Fruit fly (Drosophila melanogaster) whole organism, prepupa: ENCODE data around the gene rsh.

Experiments used
- Blimp-1 ChIP-seq: fragments of 200-800 bp; sonication (Bioruptor generic); optimal IDR thresholded peaks from 3 replicates; lab custom pipeline; 2017; ENCODE audit warnings: missing biosample characterization, missing genetic modification characterization, mild to moderate bottlenecking, moderate library complexity, missing genetic modification reagents
- CG11294 ChIP-seq: fragments of 200-800 bp; sonication (Bioruptor generic); IDR thresholded peaks from 2 replicates; pipeline ENCODE4 v1.3.6; 2022; ENCODE audit warnings: missing biosample characterization, missing genetic modification characterization
- CG3919 ChIP-seq: fragments of 200-800 bp; sonication (Bioruptor generic); optimal IDR thresholded peaks from 3 replicates; lab custom pipeline; 2016; ENCODE audit warnings: missing biosample characterization, missing genetic modification characterization
- CG8632 ChIP-seq: fragments of 200-800 bp; sonication (Bioruptor generic); optimal IDR thresholded peaks from 3 replicates; lab custom pipeline; 2016; ENCODE audit warnings: missing biosample characterization, missing genetic modification characterization
- Eip78C ChIP-seq: fragments of 200-800 bp; sonication (Bioruptor generic); peaks from one replicate; lab custom pipeline; 2016; ENCODE audit warnings: missing biosample characterization, missing genetic modification characterization
- Hr38 ChIP-seq: sonication (Bioruptor generic); optimal IDR thresholded peaks from 2 replicates; lab custom pipeline; 2016; ENCODE audit warnings: missing biosample characterization, missing genetic modification characterization
- Hr4 ChIP-seq: fragments of 200-800 bp; sonication (Bioruptor generic); optimal IDR thresholded peaks from 3 replicates; lab custom pipeline; 2016; ENCODE audit warnings: missing biosample characterization, missing genetic modification characterization
- achi ChIP-seq: fragments of 200-800 bp; sonication (Bioruptor generic); optimal IDR thresholded peaks from 3 replicates; lab custom pipeline; 2016; ENCODE audit warnings: missing biosample characterization, missing genetic modification characterization
- acj6 ChIP-seq: fragments of 200-800 bp; sonication (Bioruptor generic); optimal IDR thresholded peaks from 3 replicates; lab custom pipeline; 2016; ENCODE audit warnings: missing biosample characterization, missing genetic modification characterization
- cyc ChIP-seq: fragments of 200-800 bp; sonication (Bioruptor generic); optimal IDR thresholded peaks from 3 replicates; lab custom pipeline; 2016; ENCODE audit warnings: missing biosample characterization, missing genetic modification characterization
- esn ChIP-seq: fragments of 200-800 bp; sonication (Bioruptor generic); optimal IDR thresholded peaks from 2 replicates; lab custom pipeline; 2016; ENCODE audit warnings: missing biosample characterization, mild to moderate bottlenecking, missing genetic modification characterization, moderate library complexity
- pdm3 ChIP-seq: fragments of 200-800 bp; sonication (Bioruptor generic); optimal IDR thresholded peaks from 3 replicates; lab custom pipeline; 2016; ENCODE audit warnings: missing biosample characterization, missing genetic modification characterization
- salr ChIP-seq, 2 experiments: fragments of 200-800 bp; sonication (Bioruptor generic); optimal IDR thresholded peaks; 3 replicates each; lab custom pipeline; 2016 to 2018; ENCODE audit warnings: missing biosample characterization in 2 of 2, missing genetic modification characterization in 2 of 2, mild to moderate bottlenecking in 1 of 2

DNA sequence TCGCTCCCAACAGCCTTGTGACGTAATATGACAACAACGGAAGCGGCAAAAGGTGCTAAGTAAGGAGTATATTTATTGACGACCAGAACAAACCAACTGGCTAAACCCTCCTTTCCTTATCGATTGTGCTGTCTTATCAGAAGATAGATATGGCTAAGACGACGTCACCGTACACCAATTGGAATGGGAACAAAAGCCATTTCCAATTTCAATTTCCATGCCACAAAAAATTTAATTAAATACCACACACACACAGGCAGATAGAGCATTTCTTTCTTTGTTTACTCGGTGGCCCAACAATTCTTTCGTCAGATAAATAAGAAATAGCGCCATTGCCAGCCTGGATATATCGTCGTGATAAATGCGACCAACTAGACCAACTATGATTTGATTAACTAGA, 116.2 kb downstream of the rsh start:
- TF ChIP-seq Blimp-1 (GFP tag; lab: Kevin White, UChicago) (no peak), CG3919 (no peak), cyc (GFP tag; lab: Kevin White, UChicago) (no peak), Eip78C (no peak), salr (GFP tag; optimal IDR thresholded peaks at IDR 0.05; lab: Kevin White, UChicago) (no peak), CG11294 (GFP tag; lab: Robert Waterston, UW) (no peak), Hr4 (GFP tag; lab: Kevin White, UChicago) (no peak), acj6 (GFP tag; lab: Kevin White, UChicago) (no peak), Hr38 (GFP tag; lab: Kevin White, UChicago) (no peak), achi (GFP tag; lab: Kevin White, UChicago) (no peak), esn (GFP tag; lab: Kevin White, UChicago) (no peak), pdm3 (GFP tag; lab: Kevin White, UChicago) (no peak), CG8632 (GFP tag; lab: Kevin White, UChicago) (no peak)
